Worm (Caenorhabditis elegans): ENCODE measurements around the gene ZC449.2.
A peak's percentile ranks its signal among the peaks of the same experiment; 100 is the strongest.

ce11 chrX:5020996-5021395 is at the start of gene ZC449.2:
- TF ChIP-seq nfya-1 (tag; optimal IDR thresholded peaks at IDR 0.05; ENCODE audit: insufficient read depth) = no peak
- no peak for TF ChIP-seq nhr-11 (tag; optimal IDR thresholded peaks at IDR 0.05)
- TF ChIP-seq nhr-12 (tag; optimal IDR thresholded peaks at IDR 0.05) = no peak
- no peak for TF ChIP-seq elt-1 (tag; optimal IDR thresholded peaks at IDR 0.05)
- no peak for TF ChIP-seq unc-62 (GFP tag; optimal IDR thresholded peaks at IDR 0.05)
- no peak for TF ChIP-seq ztf-4 (tag; optimal IDR thresholded peaks at IDR 0.05)
- no peak for TF ChIP-seq ZK546.5 (tag; optimal IDR thresholded peaks at IDR 0.05)
- no peak for TF ChIP-seq nhr-28 (tag; optimal IDR thresholded peaks at IDR 0.05)
- TF ChIP-seq pqm-1 (tag; optimal IDR thresholded peaks at IDR 0.05) = peak; percentile 38

Measured in whole organism, L3 larva.